Worm (Caenorhabditis elegans): ENCODE measurements around the gene nhr-32.

- TF ChIP-seq him-1 (tag; optimal IDR thresholded peaks at IDR 0.05): no peak
- no peak for TF ChIP-seq dao-5 (tag; optimal IDR thresholded peaks at IDR 0.05)
Observed at ce11 chrX:13283462-13283861, 31.7 kb downstream of the nhr-32 start.
